Fruit fly (Drosophila melanogaster): ENCODE data around the gene unc80.

DNA sequence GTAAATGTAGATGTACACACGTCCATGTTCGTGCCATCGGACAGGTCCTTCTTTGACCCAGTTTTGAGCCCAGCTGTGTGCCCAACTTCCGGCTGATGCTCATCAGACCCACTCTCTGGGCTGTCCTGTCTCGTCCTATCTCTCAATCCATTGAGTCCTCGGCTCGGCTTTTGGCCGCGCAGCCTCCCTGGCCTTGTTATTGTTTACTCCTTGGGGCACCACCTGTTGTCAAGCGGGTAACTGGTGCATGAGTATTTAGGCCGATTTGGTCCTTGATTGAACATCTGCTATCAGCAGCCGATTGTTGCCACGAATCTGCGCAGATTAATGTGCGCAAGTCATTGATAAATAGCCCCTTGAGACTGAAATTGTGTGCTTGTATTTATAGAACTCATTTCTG lies 850 bp upstream of the unc80 start:
- TF ChIP-seq ssp (GFP tag; IDR thresholded peaks at IDR 0.05): no peak
- TF ChIP-seq h (optimal IDR thresholded peaks at IDR 0.05): no peak
- no peak for TF ChIP-seq CG13894 (tag; optimal IDR thresholded peaks at IDR 0.05)
- no peak for TF ChIP-seq fd3F (GFP tag; optimal IDR thresholded peaks at IDR 0.05)
- no peak for TF ChIP-seq usp (GFP tag; optimal IDR thresholded peaks at IDR 0.05)
- no peak for TF ChIP-seq CG8359 (GFP tag; optimal IDR thresholded peaks at IDR 0.05; ENCODE audit: borderline replicate concordance)
- no peak for TF ChIP-seq CG11695 (GFP tag; IDR thresholded peaks at IDR 0.05)
- no peak for TF ChIP-seq CG15514 (GFP tag; optimal IDR thresholded peaks at IDR 0.05)
- no peak for TF ChIP-seq sisA (GFP tag; IDR thresholded peaks at IDR 0.05)
- TF ChIP-seq Hr51 (GFP tag; optimal IDR thresholded peaks at IDR 0.05): no peak
- TF ChIP-seq bigmax (GFP tag; optimal IDR thresholded peaks at IDR 0.05): no peak
- TF ChIP-seq Poxn (GFP tag; IDR thresholded peaks at IDR 0.05): no peak
- no peak for TF ChIP-seq CG6765 (GFP tag; optimal IDR thresholded peaks at IDR 0.05)

All from whole organism, embryonic.